Worm (Caenorhabditis elegans) whole organism, midembryonic: Measurements from ENCODE around the gene trpp-11.

Source experiments
- cog-1 ChIP-seq: sonication (generic microtip); optimal IDR thresholded peaks from 2 replicates; lab custom pipeline; 2016; ENCODE audit warnings: missing genetic modification characterization, missing compliant biosample characterization
- flt-1 ChIP-seq: fragments of 200-800 bp; sonication (Bioruptor generic); IDR thresholded peaks from 2 replicates; pipeline ENCODE4 v1.3.6; 2022; ENCODE audit warnings: missing genetic modification characterization, missing compliant biosample characterization
- klf-2 ChIP-seq: fragments of 200-800 bp; sonication (Bioruptor generic); conservative IDR thresholded peaks from 2 replicates; pipeline ENCODE4 v1.3.6; 2022; ENCODE audit warnings: missing genetic modification reagents, missing genetic modification characterization, missing compliant biosample characterization
- med-1 ChIP-seq: sonication (generic microtip); optimal IDR thresholded peaks from 2 replicates; lab custom pipeline; 2017; ENCODE audit warnings: missing genetic modification characterization, mild to moderate bottlenecking, missing compliant biosample characterization, antibody characterized with exemption, missing genetic modification reagents; ENCODE audit not compliant: insufficient read depth
- ztf-23 ChIP-seq: fragments of 200-800 bp; sonication (Bioruptor generic); IDR thresholded peaks from 2 replicates; pipeline ENCODE4 v1.3.6; 2022; ENCODE audit warnings: missing genetic modification reagents, missing genetic modification characterization, missing compliant biosample characterization

DNA sequence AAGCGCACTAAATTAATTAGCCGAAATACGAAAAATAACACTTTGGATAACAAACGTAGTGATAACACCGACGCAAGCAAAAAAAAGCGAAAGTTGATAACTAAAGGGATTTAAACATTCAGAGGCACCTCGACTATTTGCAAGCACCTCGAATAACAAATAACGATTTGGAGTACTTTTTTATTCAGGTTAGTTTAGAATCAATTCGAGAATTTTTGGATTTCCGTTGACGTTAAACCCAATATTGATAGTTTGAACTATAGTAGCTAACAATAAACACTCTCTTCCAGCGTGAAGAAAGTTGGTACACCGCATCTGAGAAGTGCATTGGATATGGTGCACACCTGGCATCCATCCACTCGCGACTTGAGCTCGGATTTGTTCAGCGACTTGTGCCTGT, 30.3 kb downstream of the trpp-11 start:
- TF ChIP-seq ztf-23 (GFP tag; lab: Robert Waterston, UW) (no peak), flt-1 (no peak), klf-2 (no peak), med-1 (GFP tag; lab: Kevin White, UChicago) (no peak), cog-1 (tag; lab: Kevin White, UChicago) (no peak)
